Fruit fly (Drosophila melanogaster): ENCODE data around the gene ago.

The ago gene

dm6 chr3L:4254301-4254834, at the start of gene ago, which contains the start of gene CG1265:
TSS of gene ago (minus strand) at chr3L:4254306.
TSS of gene CG1265 (plus strand) at chr3L:4254776.
- TF ChIP-seq Mnt (GFP tag; optimal IDR thresholded peaks at IDR 0.05) (no peak), CG7045 (GFP tag; optimal IDR thresholded peaks at IDR 0.05) (peak; percentile 50), Clk (GFP tag; optimal IDR thresholded peaks at IDR 0.05) (no peak), tj (GFP tag; optimal IDR thresholded peaks at IDR 0.05) (peak; percentile 35), ovo (GFP tag; optimal IDR thresholded peaks at IDR 0.05) (peak; percentile 5), CG5204 (GFP tag; optimal IDR thresholded peaks at IDR 0.05) (no peak), CG1620 (GFP tag; optimal IDR thresholded peaks at IDR 0.05) (peak; percentile 19), Crg-1 (GFP tag; optimal IDR thresholded peaks at IDR 0.05) (peak; percentile 25), CG11617 (GFP tag; optimal IDR thresholded peaks at IDR 0.05) (peak; percentile 59), pad (GFP tag; optimal IDR thresholded peaks at IDR 0.05) (peak; percentile 44), CG12768 (GFP tag; optimal IDR thresholded peaks at IDR 0.05) (no peak), cnc (optimal IDR thresholded peaks at IDR 0.05) (no peak), CG33017 (tag; optimal IDR thresholded peaks at IDR 0.05) (peak; percentile 42), toe (GFP tag; optimal IDR thresholded peaks at IDR 0.05) (peak; percentile 41), kay (GFP tag; ENCODE audit: borderline replicate concordance) (no peak), bab1 (GFP tag; optimal IDR thresholded peaks at IDR 0.05) (peak; percentile 40), cic (GFP tag; optimal IDR thresholded peaks at IDR 0.05) (no peak), CG14711 (tag; optimal IDR thresholded peaks at IDR 0.05) (peak; percentile 64), CG7101 (tag; optimal IDR thresholded peaks at IDR 0.05) (peak; percentile 73), Hr96 (GFP tag; optimal IDR thresholded peaks at IDR 0.05) (no peak)

dm6 chr3L:4302088-4302487, 48.0 kb upstream of the ago start:
- TF ChIP-seq Mnt (GFP tag; optimal IDR thresholded peaks at IDR 0.05) (no peak), toe (GFP tag; optimal IDR thresholded peaks at IDR 0.05) (no peak)

- TF ChIP-seq CG14711 (tag; optimal IDR thresholded peaks at IDR 0.05) (no peak), CG5204 (GFP tag; optimal IDR thresholded peaks at IDR 0.05) (no peak), cic (GFP tag; optimal IDR thresholded peaks at IDR 0.05) (no peak), CG11617 (GFP tag; optimal IDR thresholded peaks at IDR 0.05) (no peak), ovo (GFP tag; optimal IDR thresholded peaks at IDR 0.05) (no peak), bab1 (GFP tag; optimal IDR thresholded peaks at IDR 0.05) (no peak), pad (GFP tag; optimal IDR thresholded peaks at IDR 0.05) (no peak), cnc (optimal IDR thresholded peaks at IDR 0.05) (no peak), Crg-1 (GFP tag; optimal IDR thresholded peaks at IDR 0.05) (no peak), toe (GFP tag; optimal IDR thresholded peaks at IDR 0.05) (no peak), CG1620 (GFP tag; optimal IDR thresholded peaks at IDR 0.05) (no peak), CG12768 (GFP tag; optimal IDR thresholded peaks at IDR 0.05) (no peak), CG33017 (tag; optimal IDR thresholded peaks at IDR 0.05) (no peak), kay (GFP tag; ENCODE audit: borderline replicate concordance) (no peak), CG7101 (tag; optimal IDR thresholded peaks at IDR 0.05) (no peak), CG7045 (GFP tag; optimal IDR thresholded peaks at IDR 0.05) (no peak), Hr96 (GFP tag; optimal IDR thresholded peaks at IDR 0.05) (no peak), tj (GFP tag; optimal IDR thresholded peaks at IDR 0.05) (no peak), Clk (GFP tag; optimal IDR thresholded peaks at IDR 0.05) (no peak)
Measured at dm6 chr3L:4296760-4297159, 42.7 kb upstream of the ago start.

dm6 chr3L:4293711-4294110, 39.6 kb upstream of the ago start:
- no peak for TF ChIP-seq toe (GFP tag; optimal IDR thresholded peaks at IDR 0.05)
- peak; percentile 26 for TF ChIP-seq CG7101 (tag; optimal IDR thresholded peaks at IDR 0.05)
- TF ChIP-seq cic (GFP tag; optimal IDR thresholded peaks at IDR 0.05), result peak; percentile 39
- TF ChIP-seq CG11617 (GFP tag; optimal IDR thresholded peaks at IDR 0.05), result peak; percentile 10
- TF ChIP-seq CG33017 (tag; optimal IDR thresholded peaks at IDR 0.05), result peak; percentile 54

dm6 chr3L:4293304-4293703, 39.2 kb upstream of the ago start:
- TF ChIP-seq CG12768 (GFP tag; optimal IDR thresholded peaks at IDR 0.05) (no peak), CG1620 (GFP tag; optimal IDR thresholded peaks at IDR 0.05) (no peak), CG5204 (GFP tag; optimal IDR thresholded peaks at IDR 0.05) (no peak), bab1 (GFP tag; optimal IDR thresholded peaks at IDR 0.05) (no peak)

- TF ChIP-seq ovo (GFP tag; optimal IDR thresholded peaks at IDR 0.05) (no peak), kay (GFP tag; ENCODE audit: borderline replicate concordance) (no peak), Hr96 (GFP tag; optimal IDR thresholded peaks at IDR 0.05) (no peak), toe (GFP tag; optimal IDR thresholded peaks at IDR 0.05) (no peak), CG7101 (tag; optimal IDR thresholded peaks at IDR 0.05) (peak; percentile 8), CG1620 (GFP tag; optimal IDR thresholded peaks at IDR 0.05) (peak; percentile 24), pad (GFP tag; optimal IDR thresholded peaks at IDR 0.05) (peak; percentile 4), Mnt (GFP tag; optimal IDR thresholded peaks at IDR 0.05) (peak; percentile 73), CG33017 (tag; optimal IDR thresholded peaks at IDR 0.05) (no peak), CG11617 (GFP tag; optimal IDR thresholded peaks at IDR 0.05) (no peak), CG14711 (tag; optimal IDR thresholded peaks at IDR 0.05) (peak; percentile 100), bab1 (GFP tag; optimal IDR thresholded peaks at IDR 0.05) (peak; percentile 12), CG7045 (GFP tag; optimal IDR thresholded peaks at IDR 0.05) (no peak), CG5204 (GFP tag; optimal IDR thresholded peaks at IDR 0.05) (no peak), Crg-1 (GFP tag; optimal IDR thresholded peaks at IDR 0.05) (no peak), cic (GFP tag; optimal IDR thresholded peaks at IDR 0.05) (no peak), cnc (optimal IDR thresholded peaks at IDR 0.05) (no peak), tj (GFP tag; optimal IDR thresholded peaks at IDR 0.05) (peak; percentile 17), CG12768 (GFP tag; optimal IDR thresholded peaks at IDR 0.05) (no peak), Clk (GFP tag; optimal IDR thresholded peaks at IDR 0.05) (no peak)
Measured at dm6 chr3L:4292120-4292697, 38.1 kb upstream of the ago start, which contains the start of the genes CG15012 and Fdx2. TSS of gene CG15012 (minus strand) at chr3L:4292246. TSS of gene Fdx2 (plus strand) at chr3L:4292482.
